Worm (Caenorhabditis elegans) whole organism, L1 larva: ENCODE measurements around the gene C32D5.11.

Source experiments
- C04F5.9 ChIP-seq: sonication (generic microtip); optimal IDR thresholded peaks from 2 replicates; lab custom pipeline; 2016; ENCODE audit warnings: missing genetic modification characterization, missing compliant biosample characterization
- F16B12.6 ChIP-seq: fragments of 150-350 bp; optimal IDR thresholded peaks from 2 replicates; lab custom pipeline; 2014; ENCODE audit warnings: missing biosample characterization, missing genetic modification characterization
- alr-1 ChIP-seq: fragments of 200-800 bp; sonication (Bioruptor generic); optimal IDR thresholded peaks from 2 replicates; lab custom pipeline; 2018; ENCODE audit warnings: borderline replicate concordance, mild to moderate bottlenecking, missing genetic modification characterization, missing compliant biosample characterization
- blmp-1 ChIP-seq: fragments of 150-350 bp; optimal IDR thresholded peaks from 2 replicates; lab custom pipeline; 2014; ENCODE audit warnings: missing biosample characterization, missing genetic modification characterization
- ceh-88 ChIP-seq: fragments of 200-800 bp; sonication (Bioruptor generic); IDR thresholded peaks from 2 replicates; pipeline ENCODE4 v1.3.6; 2022; ENCODE audit warnings: missing genetic modification characterization, missing compliant biosample characterization
- ceh-90 ChIP-seq: sonication (generic microtip); optimal IDR thresholded peaks from 2 replicates; lab custom pipeline; 2016; ENCODE audit warnings: missing genetic modification characterization, missing compliant biosample characterization
- ces-1 ChIP-seq: fragments of 150-350 bp; optimal IDR thresholded peaks from 2 replicates; lab custom pipeline; 2014; ENCODE audit warnings: missing biosample characterization, missing genetic modification reagents, missing genetic modification characterization
- dpl-1 ChIP-seq, 3 experiments: fragments of 150-350 bp in 2 of 3; sonication (generic microtip) in 1 of 3; optimal IDR thresholded peaks; 2 replicates each; lab custom pipeline; 2014 to 2017; ENCODE audit warnings: missing biosample characterization in 3 of 3, missing genetic modification characterization in 3 of 3, missing genetic modification reagents in 3 of 3
- efl-1 ChIP-seq, 4 experiments: fragments of 150-350 bp; optimal IDR thresholded peaks in 3 of 4; peaks in 1 of 4; 1 replicate in 1 of 4; 2 replicates in 3 of 4; lab custom pipeline; 2014; ENCODE audit warnings: missing biosample characterization in 2 of 4, missing genetic modification characterization in 2 of 4, missing genetic modification reagents in 2 of 4
- efl-3 ChIP-seq: fragments of 200-800 bp; sonication (Bioruptor generic); optimal IDR thresholded peaks from 2 replicates; lab custom pipeline; 2018; ENCODE audit warnings: mild to moderate bottlenecking, missing genetic modification characterization, missing compliant biosample characterization
- egl-27 ChIP-seq, 2 experiments: fragments of 150-350 bp in 1 of 2; sonication (generic microtip); optimal IDR thresholded peaks; 3 replicates each; lab custom pipeline; 2017 to 2018; ENCODE audit warnings: missing biosample characterization in 2 of 2, missing genetic modification characterization in 2 of 2, missing genetic modification reagents in 2 of 2
- elt-2 ChIP-seq: sonication (generic microtip); optimal IDR thresholded peaks from 2 replicates; lab custom pipeline; 2016; ENCODE audit warnings: missing genetic modification characterization, mild to moderate bottlenecking, inconsistent platforms, missing compliant biosample characterization, missing genetic modification reagents
- elt-3 ChIP-seq, 6 experiments: fragments of 150-350 bp in 1 of 6; sonication (generic microtip); optimal IDR thresholded peaks; 2 replicates each; lab custom pipeline; 2017 to 2018; ENCODE audit warnings: missing biosample characterization in 6 of 6, missing genetic modification characterization in 6 of 6, inconsistent platforms in 1 of 6
- ets-5 ChIP-seq: fragments of 200-800 bp; sonication (Bioruptor generic); IDR thresholded peaks from 2 replicates; pipeline ENCODE4 v1.3.6; 2022; ENCODE audit warnings: missing genetic modification characterization, missing compliant biosample characterization
- fkh-10 ChIP-seq: sonication (generic microtip); optimal IDR thresholded peaks from 2 replicates; lab custom pipeline; 2017; ENCODE audit warnings: missing biosample characterization, missing genetic modification reagents, missing genetic modification characterization
- fkh-8 ChIP-seq: sonication (generic microtip); optimal IDR thresholded peaks from 2 replicates; lab custom pipeline; 2016; ENCODE audit warnings: mild to moderate bottlenecking, missing genetic modification characterization, missing compliant biosample characterization
- fos-1 ChIP-seq: fragments of 150-350 bp; optimal IDR thresholded peaks from 2 replicates; lab custom pipeline; 2014; ENCODE audit warnings: missing biosample characterization, missing genetic modification characterization
- hlh-17 ChIP-seq: fragments of 200-800 bp; sonication (Bioruptor generic); optimal IDR thresholded peaks from 2 replicates; lab custom pipeline; 2018; ENCODE audit warnings: missing genetic modification characterization, mild to moderate bottlenecking, missing compliant biosample characterization, moderate library complexity, borderline replicate concordance
- hlh-4 ChIP-seq: sonication (generic microtip); optimal IDR thresholded peaks from 2 replicates; lab custom pipeline; 2016; ENCODE audit warnings: mild to moderate bottlenecking, missing genetic modification characterization, missing compliant biosample characterization
- hpl-2 ChIP-seq: fragments of 150-350 bp; optimal IDR thresholded peaks from 2 replicates; lab custom pipeline; 2014; ENCODE audit warnings: missing biosample characterization, missing genetic modification reagents, missing genetic modification characterization
- isw-1 ChIP-seq: fragments of 200-800 bp; sonication (Bioruptor generic); IDR thresholded peaks from 2 replicates; pipeline ENCODE4 v1.3.6; 2022; ENCODE audit warnings: missing genetic modification characterization, missing compliant biosample characterization
- lin-35 ChIP-seq, 2 experiments: fragments of 150-350 bp; optimal IDR thresholded peaks; 2 replicates each; lab custom pipeline; 2014; ENCODE audit warnings: missing biosample characterization in 2 of 2, missing genetic modification characterization in 2 of 2, missing genetic modification reagents in 2 of 2
- lin-39 ChIP-seq: fragments of 150-350 bp; optimal IDR thresholded peaks from 2 replicates; lab custom pipeline; 2014; ENCODE audit warnings: missing biosample characterization, missing genetic modification reagents, missing genetic modification characterization
- lir-3 ChIP-seq: sonication (generic microtip); optimal IDR thresholded peaks from 2 replicates; lab custom pipeline; 2016; ENCODE audit warnings: mild to moderate bottlenecking, missing genetic modification characterization, moderate library complexity, missing compliant biosample characterization; ENCODE audit not compliant: poor library complexity
- lsy-2 ChIP-seq, 2 experiments: fragments of 150-350 bp; optimal IDR thresholded peaks; 2 replicates each; lab custom pipeline; 2014; ENCODE audit warnings: missing biosample characterization in 2 of 2, missing genetic modification characterization in 2 of 2
- mef-2 ChIP-seq: fragments of 150-350 bp; optimal IDR thresholded peaks from 2 replicates; lab custom pipeline; 2014; ENCODE audit warnings: missing biosample characterization, missing genetic modification characterization
- mep-1 ChIP-seq: fragments of 150-350 bp; optimal IDR thresholded peaks from 2 replicates; lab custom pipeline; 2014; ENCODE audit warnings: missing biosample characterization, missing genetic modification characterization
- nhr-12 ChIP-seq: sonication (generic microtip); optimal IDR thresholded peaks from 2 replicates; lab custom pipeline; 2017; ENCODE audit warnings: missing biosample characterization, missing genetic modification characterization
- nhr-71 ChIP-seq: sonication (generic microtip); optimal IDR thresholded peaks from 2 replicates; lab custom pipeline; 2016; ENCODE audit warnings: mild to moderate bottlenecking, missing genetic modification characterization, moderate library complexity, missing compliant biosample characterization
- nhr-76 ChIP-seq: sonication (generic microtip); optimal IDR thresholded peaks from 2 replicates; lab custom pipeline; 2017; ENCODE audit warnings: missing biosample characterization, missing genetic modification characterization
- nhr-85 ChIP-seq: sonication (generic microtip); peaks from one replicate; lab custom pipeline; 2016; ENCODE audit warnings: missing genetic modification characterization, inconsistent platforms, missing compliant biosample characterization
- nhr-90 ChIP-seq: sonication (generic microtip); optimal IDR thresholded peaks from 2 replicates; lab custom pipeline; 2016; ENCODE audit warnings: mild to moderate bottlenecking, missing genetic modification characterization, missing compliant biosample characterization; ENCODE audit not compliant: poor library complexity
- pag-3 ChIP-seq: sonication (generic microtip); optimal IDR thresholded peaks from 2 replicates; lab custom pipeline; 2017; ENCODE audit warnings: missing genetic modification characterization, mild to moderate bottlenecking, missing compliant biosample characterization, antibody characterized with exemption, borderline replicate concordance; ENCODE audit not compliant: insufficient read depth
- pax-3 ChIP-seq: fragments of 200-800 bp; sonication (Bioruptor generic); optimal IDR thresholded peaks from 2 replicates; lab custom pipeline; 2018; ENCODE audit warnings: mild to moderate bottlenecking, missing genetic modification characterization, moderate library complexity, missing compliant biosample characterization
- rnt-1 ChIP-seq: sonication (generic microtip); optimal IDR thresholded peaks from 2 replicates; lab custom pipeline; 2016; ENCODE audit warnings: mild to moderate bottlenecking, missing genetic modification characterization, moderate library complexity, missing compliant biosample characterization
- skn-1 ChIP-seq: fragments of 150-350 bp; optimal IDR thresholded peaks from 2 replicates; lab custom pipeline; 2014; ENCODE audit warnings: missing biosample characterization, missing genetic modification characterization
- snu-23 ChIP-seq: sonication (generic microtip); optimal IDR thresholded peaks from 2 replicates; lab custom pipeline; 2016; ENCODE audit warnings: missing genetic modification characterization, missing compliant biosample characterization
- sox-4 ChIP-seq: sonication (generic microtip); optimal IDR thresholded peaks from 2 replicates; lab custom pipeline; 2016; ENCODE audit warnings: missing genetic modification characterization, missing compliant biosample characterization
- sptf-1 ChIP-seq: fragments of 150-350 bp; optimal IDR thresholded peaks from 2 replicates; lab custom pipeline; 2014; ENCODE audit warnings: missing biosample characterization, missing genetic modification characterization
- tlp-1 ChIP-seq: fragments of 150-350 bp; optimal IDR thresholded peaks from 2 replicates; lab custom pipeline; 2014; ENCODE audit warnings: missing biosample characterization, missing genetic modification characterization
- unc-30 ChIP-seq: sonication (generic microtip); optimal IDR thresholded peaks from 2 replicates; lab custom pipeline; 2017; ENCODE audit warnings: missing biosample characterization, missing genetic modification characterization
- unc-62 ChIP-seq: fragments of 150-350 bp; optimal IDR thresholded peaks from 2 replicates; lab custom pipeline; 2014; ENCODE audit warnings: missing biosample characterization, missing genetic modification reagents, missing genetic modification characterization
- vab-15 ChIP-seq: sonication (generic microtip); optimal IDR thresholded peaks from 2 replicates; lab custom pipeline; 2017; ENCODE audit warnings: missing genotype, mild to moderate bottlenecking, missing genetic modification characterization, missing compliant biosample characterization

Gene C32D5.11

ce11 chrII:6376693-6377092, 21.4 kb upstream of the C32D5.11 start:
- no peak for TF ChIP-seq alr-1 (tag; lab: Kevin White, UChicago)
- TF ChIP-seq blmp-1 (tag; lab: Kevin White, UChicago): no peak
- no peak for TF ChIP-seq nhr-12 (tag; lab: Kevin White, UChicago)
- TF ChIP-seq ceh-88 (GFP tag; lab: Robert Waterston, UW): no peak
- TF ChIP-seq ceh-90 (tag; lab: Kevin White, UChicago): no peak
- TF ChIP-seq snu-23 (GFP tag; lab: Kevin White, UChicago): no peak
- no peak for TF ChIP-seq lsy-2 (tag; optimal IDR thresholded peaks at IDR 0.05; lab: Kevin White, UChicago)
- no peak for TF ChIP-seq fkh-10
- TF ChIP-seq lir-3 (tag; lab: Kevin White, UChicago): no peak
- TF ChIP-seq tlp-1 (tag; lab: Kevin White, UChicago): no peak

- TF ChIP-seq sptf-1: no peak
- TF ChIP-seq hlh-17: no peak
- peak; percentile 23 for TF ChIP-seq nhr-90 (tag; lab: Kevin White, UChicago)
- TF ChIP-seq vab-15 (tag; lab: Kevin White, UChicago): no peak
- TF ChIP-seq C04F5.9: no peak
- TF ChIP-seq hpl-2: peak; percentile 29
- TF ChIP-seq lsy-2 (tag; optimal IDR thresholded peaks at IDR 0.05; lab: Kevin White, UChicago): no peak
- TF ChIP-seq nhr-71 (tag; lab: Kevin White, UChicago): peak; percentile 1
- TF ChIP-seq unc-62 (GFP tag; lab: Kevin White, UChicago): no peak
- TF ChIP-seq lir-3 (tag; lab: Kevin White, UChicago): no peak
- TF ChIP-seq lin-35 (GFP tag; optimal IDR thresholded peaks at IDR 0.05; lab: Kevin White, UChicago): peak in 1 of 2 experiments; percentile 55
- TF ChIP-seq fkh-8 (tag; lab: Kevin White, UChicago): no peak
- no peak for TF ChIP-seq skn-1 (tag; lab: Kevin White, UChicago)
- TF ChIP-seq nhr-76 (tag; lab: Kevin White, UChicago): no peak
- TF ChIP-seq sox-4: no peak
- no peak for TF ChIP-seq dpl-1 (GFP tag; optimal IDR thresholded peaks at IDR 0.05; lab: Kevin White, UChicago)
- no peak for TF ChIP-seq F16B12.6
- no peak for TF ChIP-seq mep-1 (tag; lab: Kevin White, UChicago)
- no peak for TF ChIP-seq unc-30 (tag; lab: Kevin White, UChicago)
- no peak for TF ChIP-seq elt-3 (tag; optimal IDR thresholded peaks at IDR 0.05; lab: Kevin White, UChicago)
- no peak for TF ChIP-seq ceh-90 (tag; lab: Kevin White, UChicago)
- TF ChIP-seq nhr-85 (tag; lab: Kevin White, UChicago): peak; percentile 62
- no peak for TF ChIP-seq blmp-1 (tag; lab: Kevin White, UChicago)
- no peak for TF ChIP-seq rnt-1
- TF ChIP-seq pax-3 (tag; lab: Kevin White, UChicago): no peak
- no peak for TF ChIP-seq isw-1
- no peak for TF ChIP-seq efl-1 (optimal IDR thresholded peaks at IDR 0.05; lab: Kevin White, UChicago)
- peak in 1 of 2 experiments; percentile 88 for TF ChIP-seq efl-1 (GFP tag; optimal IDR thresholded peaks at IDR 0.05 in 1 of 2; lab: Kevin White, UChicago)
- TF ChIP-seq hlh-4: no peak
- TF ChIP-seq fos-1 (tag; lab: Kevin White, UChicago): no peak
- no peak for TF ChIP-seq egl-27 (tag; optimal IDR thresholded peaks at IDR 0.05; lab: Kevin White, UChicago)
- TF ChIP-seq efl-3 (GFP tag; lab: Kevin White, UChicago): no peak
- TF ChIP-seq mef-2 (tag; lab: Kevin White, UChicago): no peak
- no peak for TF ChIP-seq ces-1 (GFP tag; lab: Kevin White, UChicago)
- no peak for TF ChIP-seq pag-3 (tag; lab: Kevin White, UChicago)
- no peak for TF ChIP-seq ets-5 (GFP tag; lab: Robert Waterston, UW)
- TF ChIP-seq elt-2 (tag; lab: Kevin White, UChicago): peak; percentile 78
- TF ChIP-seq lin-39 (tag; lab: Kevin White, UChicago): no peak
Measured at ce11 chrII:6374646-6375045, 19.4 kb upstream of the C32D5.11 start.
